Worm (Caenorhabditis elegans): ENCODE measurements around the gene nst-1.

The nst-1 gene

DNA sequence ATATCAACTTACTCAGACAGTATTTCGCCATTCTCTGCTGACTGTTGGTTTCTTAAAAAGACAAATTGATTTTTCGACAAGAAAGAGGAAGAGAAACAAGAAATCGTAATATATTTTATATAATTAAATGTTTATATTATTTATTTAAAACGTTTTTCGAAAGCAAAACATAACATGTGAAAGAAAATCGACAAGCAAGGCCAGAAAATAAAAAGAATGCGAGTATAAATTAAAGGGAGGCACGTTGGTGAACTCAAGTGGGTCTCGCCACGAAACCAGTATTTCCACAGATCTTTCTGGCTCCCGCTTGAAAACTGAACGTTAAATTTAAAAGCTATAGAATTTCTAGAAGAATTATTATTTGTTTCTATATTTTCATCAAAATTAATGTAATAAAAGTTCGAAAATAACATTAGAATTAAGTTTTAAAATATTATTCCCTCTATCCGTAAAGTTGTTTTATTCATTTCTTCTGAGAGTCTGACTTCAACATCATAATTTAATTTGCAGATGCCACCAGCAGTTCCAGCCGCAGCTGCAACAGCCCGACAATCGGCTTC, at the start of gene nst-1, which contains the start of gene cct-4 (continued):
- TF ChIP-seq lin-13 (GFP tag; optimal IDR thresholded peaks at IDR 0.05) (no peak), nhr-19 (GFP tag; conservative IDR thresholded peaks at IDR 0.05) (no peak)

DNA sequence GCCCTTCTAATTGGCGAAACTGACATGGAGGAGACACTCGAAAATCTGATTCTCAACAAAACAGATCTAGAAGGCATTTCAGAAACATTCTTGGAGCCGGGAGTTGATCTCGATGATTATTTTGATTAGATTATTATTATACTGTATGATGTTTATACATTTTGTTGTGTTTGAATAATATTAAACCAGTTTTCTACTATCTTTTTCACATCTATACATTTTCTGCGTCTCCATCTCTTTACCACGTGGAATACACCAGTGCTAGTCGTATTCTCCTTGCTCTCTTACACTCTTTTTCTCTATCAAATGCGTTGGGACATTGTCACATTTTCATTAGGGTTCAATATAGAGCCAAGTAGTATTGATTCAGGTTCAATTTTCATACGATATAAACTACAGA, 46.5 kb upstream of the nst-1 start, which contains the start of gene C26D10.4:
Gene C26D10.4 (plus strand): TSS at position 301 of the 400 bp plus-strand sequence.
- TF ChIP-seq nhr-71 (tag; optimal IDR thresholded peaks at IDR 0.05), result no peak
- TF ChIP-seq dpl-1 (GFP tag; optimal IDR thresholded peaks at IDR 0.05), result peak in 2 of 3 experiments; percentile 10 to 11
- no peak for TF ChIP-seq efl-1 (optimal IDR thresholded peaks at IDR 0.05)
- TF ChIP-seq efl-1 (GFP tag; optimal IDR thresholded peaks at IDR 0.05 in 1 of 2), result peak in 1 of 2 experiments; percentile 15
- TF ChIP-seq nhr-47 (tag; optimal IDR thresholded peaks at IDR 0.05), result no peak
- no peak for TF ChIP-seq fkh-4 (tag; optimal IDR thresholded peaks at IDR 0.05; ENCODE audit: borderline replicate concordance)
- TF ChIP-seq snu-23 (GFP tag; optimal IDR thresholded peaks at IDR 0.05), result peak; percentile 4
- TF ChIP-seq nhr-19 (GFP tag; conservative IDR thresholded peaks at IDR 0.05), result no peak

DNA sequence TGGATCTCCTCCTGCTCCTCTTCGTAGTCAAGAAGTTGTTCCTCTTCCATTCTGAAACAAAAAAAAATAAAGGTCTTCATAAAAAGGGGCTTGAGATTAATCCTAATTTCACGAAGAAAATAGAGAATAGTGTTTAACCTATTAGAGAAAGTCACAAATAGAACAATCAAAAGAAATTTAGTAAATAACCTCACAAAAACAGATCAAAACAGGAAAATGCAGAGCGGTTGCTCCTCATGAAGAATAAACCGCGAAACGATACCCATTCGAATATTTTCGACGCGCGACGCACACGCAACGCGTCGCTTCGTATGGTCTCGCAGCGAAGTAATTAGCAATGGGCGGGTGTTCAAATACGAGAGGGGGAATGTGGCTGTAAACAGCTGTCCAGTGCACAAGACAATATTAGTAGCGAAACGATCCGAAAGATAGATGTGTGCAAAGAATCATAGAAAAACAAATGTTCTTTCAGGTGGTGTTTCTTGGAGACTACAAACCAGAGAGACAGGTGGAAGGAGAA, 45.9 kb upstream of the nst-1 start, which contains the start of gene hel-1:
Gene hel-1 (minus strand): TSS at position 51 of the 520 bp plus-strand sequence.
- TF ChIP-seq grh-1 (GFP tag; IDR thresholded peaks at IDR 0.05) (peak; percentile 55; the same call in 1 of the 2 replicates), nhr-11 (tag; optimal IDR thresholded peaks at IDR 0.05) (peak; percentile 57), egl-13 (tag; optimal IDR thresholded peaks at IDR 0.05) (peak; percentile 2), fkh-4 (tag; optimal IDR thresholded peaks at IDR 0.05; ENCODE audit: borderline replicate concordance) (peak; percentile 18), hlh-4 (tag; optimal IDR thresholded peaks at IDR 0.05) (no peak), ama-1 (optimal IDR thresholded peaks at IDR 0.05) (peak; percentile 8), sup-37 (GFP tag; optimal IDR thresholded peaks at IDR 0.05) (no peak), lin-39 (tag; optimal IDR thresholded peaks at IDR 0.05) (peak; percentile 97), efl-3 (GFP tag; optimal IDR thresholded peaks at IDR 0.05) (no peak), nhr-84 (tag; optimal IDR thresholded peaks at IDR 0.05) (no peak), skn-1 (tag; optimal IDR thresholded peaks at IDR 0.05) (peak; percentile 75), Y116A8C.19 (tag; optimal IDR thresholded peaks at IDR 0.05; ENCODE audit: borderline replicate concordance) (no peak), rnt-1 (tag; optimal IDR thresholded peaks at IDR 0.05) (peak; percentile 92), isw-1 (GFP tag; IDR thresholded peaks at IDR 0.05) (peak; percentile 71), dsc-1 (tag; optimal IDR thresholded peaks at IDR 0.05) (peak; percentile 74), alr-1 (tag; optimal IDR thresholded peaks at IDR 0.05; ENCODE audit: borderline replicate concordance) (no peak), aly-2 (tag; optimal IDR thresholded peaks at IDR 0.05) (peak; percentile 52), nhr-20 (tag; optimal IDR thresholded peaks at IDR 0.05) (peak; percentile 87), swsn-7 (tag; optimal IDR thresholded peaks at IDR 0.05) (peak; percentile 80), lsy-2 (tag; optimal IDR thresholded peaks at IDR 0.05) (peak; percentile 86 to 95), xbp-1 (tag; optimal IDR thresholded peaks at IDR 0.05) (peak; percentile 83), dpl-1 (GFP tag; optimal IDR thresholded peaks at IDR 0.05) (peak; percentile 93 to 95 (median 93)), hpl-2 (GFP tag; optimal IDR thresholded peaks at IDR 0.05) (no peak), lin-13 (GFP tag; optimal IDR thresholded peaks at IDR 0.05) (peak; percentile 89), lin-14 (GFP tag; optimal IDR thresholded peaks at IDR 0.05) (peak; percentile 87), jun-1 (tag; optimal IDR thresholded peaks at IDR 0.05) (peak; percentile 55), irx-1 (tag; optimal IDR thresholded peaks at IDR 0.05) (peak; percentile 39), vab-15 (tag; optimal IDR thresholded peaks at IDR 0.05) (peak; percentile 100), mep-1 (tag; optimal IDR thresholded peaks at IDR 0.05) (peak; percentile 87), F16B12.6 (tag; optimal IDR thresholded peaks at IDR 0.05) (peak; percentile 63), nhr-85 (tag) (peak; percentile 82), nhr-12 (tag; optimal IDR thresholded peaks at IDR 0.05) (no peak), unc-130 (tag; optimal IDR thresholded peaks at IDR 0.05) (peak; percentile 65), lin-15B (tag; optimal IDR thresholded peaks at IDR 0.05) (peak; percentile 82), snpc-4 (tag; optimal IDR thresholded peaks at IDR 0.05) (no peak), ztf-11 (tag; optimal IDR thresholded peaks at IDR 0.05) (peak in 1 of 2 experiments; percentile 47), elt-2 (tag; optimal IDR thresholded peaks at IDR 0.05) (peak; percentile 24), elt-3 (tag; optimal IDR thresholded peaks at IDR 0.05) (peak in 3 of 6 experiments; percentile 25 to 63 (median 47)), hlh-17 (GFP tag; optimal IDR thresholded peaks at IDR 0.05; ENCODE audit: borderline replicate concordance) (no peak), zag-1 (tag; optimal IDR thresholded peaks at IDR 0.05) (peak; percentile 27), aha-1 (tag; optimal IDR thresholded peaks at IDR 0.05) (no peak), ztf-4 (tag; optimal IDR thresholded peaks at IDR 0.05) (peak; percentile 11)
